Worm (Caenorhabditis elegans): ENCODE data around the gene K10D6.3.

- no peak for TF ChIP-seq tab-1 (GFP tag; IDR thresholded peaks at IDR 0.05)
- no peak for TF ChIP-seq ztf-29 (GFP tag; IDR thresholded peaks at IDR 0.05)
- no peak for TF ChIP-seq flt-1 (GFP tag; IDR thresholded peaks at IDR 0.05)
- TF ChIP-seq klf-2 (GFP tag; conservative IDR thresholded peaks at IDR 0.05), result no peak
- TF ChIP-seq T22C8.4 (GFP tag; IDR thresholded peaks at IDR 0.05), result no peak
- TF ChIP-seq cog-1 (tag; optimal IDR thresholded peaks at IDR 0.05), result no peak
- TF ChIP-seq ztf-23 (GFP tag; IDR thresholded peaks at IDR 0.05), result no peak
- no peak for TF ChIP-seq ref-1 (GFP tag; conservative IDR thresholded peaks at IDR 0.05)
- no peak for TF ChIP-seq med-1 (GFP tag; optimal IDR thresholded peaks at IDR 0.05; ENCODE audit: insufficient read depth)
Observed at ce11 chrV:11196631-11197258, 3.7 kb upstream of the K10D6.3 start.

Data from whole organism, midembryonic.